Worm (Caenorhabditis elegans) whole organism, late embryonic: ENCODE measurements around the gene srx-113.

Experiments
- C08G9.2 ChIP-seq: sonication (generic microtip); optimal IDR thresholded peaks from 2 replicates; lab custom pipeline; 2016; ENCODE audit warnings: mild to moderate bottlenecking, missing genetic modification characterization, moderate library complexity, missing compliant biosample characterization
- C38D4.7 ChIP-seq: fragments of 200-800 bp; sonication (Bioruptor generic); optimal IDR thresholded peaks from 2 replicates; lab custom pipeline; 2018; ENCODE audit warnings: mild to moderate bottlenecking, missing genetic modification characterization, moderate library complexity, missing compliant biosample characterization
- F13H6.1 ChIP-seq: sonication (generic microtip); optimal IDR thresholded peaks from 2 replicates; lab custom pipeline; 2016; ENCODE audit warnings: missing genetic modification characterization, missing compliant biosample characterization
- K02D7.2 ChIP-seq: sonication (generic microtip); optimal IDR thresholded peaks from 2 replicates; lab custom pipeline; 2017; ENCODE audit warnings: mild to moderate bottlenecking, missing genetic modification characterization, missing compliant biosample characterization
- T23F11.4 ChIP-seq: fragments of 200-800 bp; sonication (Bioruptor generic); optimal IDR thresholded peaks from 2 replicates; lab custom pipeline; 2018; ENCODE audit warnings: mild to moderate bottlenecking, missing genetic modification characterization, missing compliant biosample characterization
- Y22D7AL.16 ChIP-seq: sonication (generic microtip); optimal IDR thresholded peaks from 2 replicates; lab custom pipeline; 2016; ENCODE audit warnings: missing genetic modification characterization, missing compliant biosample characterization
- ama-1 ChIP-seq: fragments of 150-350 bp; optimal IDR thresholded peaks from 2 replicates; lab custom pipeline; 2014
- ceh-14 ChIP-seq: sonication (generic microtip); optimal IDR thresholded peaks from 2 replicates; lab custom pipeline; 2016; ENCODE audit warnings: missing genotype, missing genetic modification characterization, missing compliant biosample characterization
- ceh-18 ChIP-seq: sonication (generic microtip); optimal IDR thresholded peaks from 2 replicates; lab custom pipeline; 2016; ENCODE audit warnings: missing genetic modification characterization, missing compliant biosample characterization
- ceh-19 ChIP-seq: fragments of 200-800 bp; sonication (Bioruptor generic); optimal IDR thresholded peaks from 2 replicates; lab custom pipeline; 2018; ENCODE audit warnings: mild to moderate bottlenecking, missing genetic modification characterization, missing compliant biosample characterization
- ceh-2 ChIP-seq: sonication (generic microtip); optimal IDR thresholded peaks from 2 replicates; lab custom pipeline; 2016; ENCODE audit warnings: missing genotype, missing genetic modification characterization, missing compliant biosample characterization
- ceh-22 ChIP-seq: sonication (generic microtip); optimal IDR thresholded peaks from 2 replicates; lab custom pipeline; 2017; ENCODE audit warnings: missing biosample characterization, missing genetic modification characterization
- ceh-31 ChIP-seq: sonication (generic microtip); optimal IDR thresholded peaks from 2 replicates; lab custom pipeline; 2016; ENCODE audit warnings: missing genetic modification characterization, missing compliant biosample characterization
- ceh-34 ChIP-seq: sonication (generic microtip); optimal IDR thresholded peaks from 2 replicates; lab custom pipeline; 2016; ENCODE audit warnings: mild to moderate bottlenecking, missing genetic modification characterization, missing compliant biosample characterization
- ceh-45 ChIP-seq: fragments of 200-800 bp; sonication (Bioruptor generic); IDR thresholded peaks from 2 replicates; pipeline ENCODE4 v1.3.6; 2022; ENCODE audit warnings: missing genetic modification reagents, missing genetic modification characterization, missing compliant biosample characterization
- ceh-6 ChIP-seq: fragments of 200-800 bp; sonication (Bioruptor generic); optimal IDR thresholded peaks from 2 replicates; lab custom pipeline; 2018; ENCODE audit warnings: mild to moderate bottlenecking, missing genetic modification characterization, missing compliant biosample characterization
- ceh-9 ChIP-seq: sonication (generic microtip); optimal IDR thresholded peaks from 2 replicates; lab custom pipeline; 2016; ENCODE audit warnings: mild to moderate bottlenecking, missing genetic modification characterization, inconsistent platforms, missing compliant biosample characterization
- che-1 ChIP-seq: sonication (generic microtip); optimal IDR thresholded peaks from 2 replicates; lab custom pipeline; 2016; ENCODE audit warnings: mild to moderate bottlenecking, missing genetic modification characterization, missing compliant biosample characterization
- elt-4 ChIP-seq: sonication (generic microtip); optimal IDR thresholded peaks from 2 replicates; lab custom pipeline; 2016; ENCODE audit warnings: missing genetic modification characterization, missing compliant biosample characterization
- ets-4 ChIP-seq: sonication (generic microtip); optimal IDR thresholded peaks from 2 replicates; lab custom pipeline; 2016; ENCODE audit warnings: missing genetic modification characterization, missing compliant biosample characterization
- eyg-1 ChIP-seq: sonication (generic microtip); optimal IDR thresholded peaks from 2 replicates; lab custom pipeline; 2016; ENCODE audit warnings: missing genotype, missing genetic modification characterization, missing compliant biosample characterization
- fkh-10 ChIP-seq: fragments of 150-350 bp; optimal IDR thresholded peaks from 2 replicates; lab custom pipeline; 2014; ENCODE audit warnings: missing biosample characterization, missing genetic modification reagents, missing genetic modification characterization
- fkh-6 ChIP-seq: sonication (generic microtip); optimal IDR thresholded peaks from 2 replicates; lab custom pipeline; 2016; ENCODE audit warnings: missing genetic modification characterization, missing compliant biosample characterization
- gmeb-2 ChIP-seq: sonication (generic microtip); optimal IDR thresholded peaks from 2 replicates; lab custom pipeline; 2016; ENCODE audit warnings: missing genetic modification characterization, inconsistent platforms, missing compliant biosample characterization
- hlh-13 ChIP-seq: fragments of 200-800 bp; sonication (Bioruptor generic); optimal IDR thresholded peaks from 2 replicates; lab custom pipeline; 2018; ENCODE audit warnings: mild to moderate bottlenecking, missing genetic modification characterization, missing compliant biosample characterization
- hlh-30 ChIP-seq: sonication (generic microtip); optimal IDR thresholded peaks from 2 replicates; lab custom pipeline; 2017; ENCODE audit warnings: antibody characterized with exemption, missing genetic modification characterization, missing compliant biosample characterization; ENCODE audit not compliant: insufficient read depth
- hlh-6 ChIP-seq: sonication (generic microtip); optimal IDR thresholded peaks from 2 replicates; lab custom pipeline; 2016; ENCODE audit warnings: missing genotype, missing genetic modification characterization, missing compliant biosample characterization
- hlh-8 ChIP-seq: sonication (generic microtip); optimal IDR thresholded peaks from 2 replicates; lab custom pipeline; 2016; ENCODE audit warnings: missing genotype, missing genetic modification characterization, missing compliant biosample characterization
- mec-3 ChIP-seq: sonication (generic microtip); optimal IDR thresholded peaks from 2 replicates; lab custom pipeline; 2016; ENCODE audit warnings: borderline replicate concordance, missing genetic modification characterization, missing compliant biosample characterization
- nfya-1 ChIP-seq: sonication (generic microtip); optimal IDR thresholded peaks from 2 replicates; lab custom pipeline; 2017; ENCODE audit warnings: missing genetic modification characterization, mild to moderate bottlenecking, missing compliant biosample characterization, antibody characterized with exemption, moderate library complexity
- nhr-11 ChIP-seq: fragments of 150-350 bp; optimal IDR thresholded peaks from 2 replicates; lab custom pipeline; 2014; ENCODE audit warnings: missing biosample characterization, missing genetic modification characterization
- odd-2 ChIP-seq: sonication (generic microtip); optimal IDR thresholded peaks from 2 replicates; lab custom pipeline; 2017; ENCODE audit warnings: antibody characterized with exemption, mild to moderate bottlenecking, missing genetic modification characterization, missing compliant biosample characterization
- pax-1 ChIP-seq: fragments of 150-350 bp; optimal IDR thresholded peaks from 2 replicates; lab custom pipeline; 2014; ENCODE audit warnings: missing biosample characterization, missing genetic modification characterization
- pha-2 ChIP-seq: sonication (generic microtip); optimal IDR thresholded peaks from 2 replicates; lab custom pipeline; 2017; ENCODE audit warnings: mild to moderate bottlenecking, missing genetic modification characterization, missing compliant biosample characterization
- pha-4 ChIP-seq: fragments of 150-350 bp; optimal IDR thresholded peaks from 2 replicates; lab custom pipeline; 2018; ENCODE audit warnings: missing biosample characterization, missing genetic modification reagents, missing genetic modification characterization
- pros-1 ChIP-seq: fragments of 150-350 bp; optimal IDR thresholded peaks from 2 replicates; lab custom pipeline; 2014; ENCODE audit warnings: missing biosample characterization, missing genetic modification reagents, missing genetic modification characterization
- rnt-1 ChIP-seq: sonication (generic microtip); optimal IDR thresholded peaks from 2 replicates; lab custom pipeline; 2016; ENCODE audit warnings: missing genetic modification characterization, missing compliant biosample characterization
- sdc-2 ChIP-seq: sonication (generic microtip); optimal IDR thresholded peaks from 2 replicates; lab custom pipeline; 2016; ENCODE audit warnings: missing genotype, missing genetic modification characterization, missing compliant biosample characterization
- tbx-2 ChIP-seq: sonication (generic microtip); optimal IDR thresholded peaks from 2 replicates; lab custom pipeline; 2016; ENCODE audit warnings: missing genetic modification characterization, missing compliant biosample characterization
- tbx-7 ChIP-seq: sonication (generic microtip); optimal IDR thresholded peaks from 2 replicates; lab custom pipeline; 2016; ENCODE audit warnings: missing genotype, missing genetic modification characterization, missing compliant biosample characterization
- ttx-3 ChIP-seq: sonication (generic microtip); optimal IDR thresholded peaks from 2 replicates; lab custom pipeline; 2016; ENCODE audit warnings: missing genetic modification reagents, missing genetic modification characterization, missing compliant biosample characterization
- unc-3 ChIP-seq, 2 experiments: fragments of 200-800 bp in 1 of 2; sonication (Bioruptor generic) in 1 of 2; sonication (generic microtip) in 1 of 2; conservative IDR thresholded peaks in 1 of 2; optimal IDR thresholded peaks in 1 of 2; 2 replicates each; pipeline versions ENCODE4 v1.3.6 to Lab custom; 2016 to 2022; ENCODE audit warnings: missing compliant biosample characterization in 2 of 2, missing genetic modification characterization in 2 of 2, missing genetic modification reagents in 1 of 2
- unc-42 ChIP-seq: sonication (generic microtip); optimal IDR thresholded peaks from 2 replicates; lab custom pipeline; 2016; ENCODE audit warnings: missing genotype, missing genetic modification characterization, missing compliant biosample characterization
- unc-55 ChIP-seq: sonication (generic microtip); optimal IDR thresholded peaks from 2 replicates; lab custom pipeline; 2017; ENCODE audit warnings: missing biosample characterization, missing genetic modification reagents, missing genetic modification characterization
- zip-5 ChIP-seq: sonication (generic microtip); optimal IDR thresholded peaks from 2 replicates; lab custom pipeline; 2016; ENCODE audit warnings: missing genetic modification characterization, missing compliant biosample characterization
- ztf-16 ChIP-seq: sonication (generic microtip); optimal IDR thresholded peaks from 2 replicates; lab custom pipeline; 2017; ENCODE audit warnings: missing genetic modification characterization, missing compliant biosample characterization

The srx-113 gene

DNA sequence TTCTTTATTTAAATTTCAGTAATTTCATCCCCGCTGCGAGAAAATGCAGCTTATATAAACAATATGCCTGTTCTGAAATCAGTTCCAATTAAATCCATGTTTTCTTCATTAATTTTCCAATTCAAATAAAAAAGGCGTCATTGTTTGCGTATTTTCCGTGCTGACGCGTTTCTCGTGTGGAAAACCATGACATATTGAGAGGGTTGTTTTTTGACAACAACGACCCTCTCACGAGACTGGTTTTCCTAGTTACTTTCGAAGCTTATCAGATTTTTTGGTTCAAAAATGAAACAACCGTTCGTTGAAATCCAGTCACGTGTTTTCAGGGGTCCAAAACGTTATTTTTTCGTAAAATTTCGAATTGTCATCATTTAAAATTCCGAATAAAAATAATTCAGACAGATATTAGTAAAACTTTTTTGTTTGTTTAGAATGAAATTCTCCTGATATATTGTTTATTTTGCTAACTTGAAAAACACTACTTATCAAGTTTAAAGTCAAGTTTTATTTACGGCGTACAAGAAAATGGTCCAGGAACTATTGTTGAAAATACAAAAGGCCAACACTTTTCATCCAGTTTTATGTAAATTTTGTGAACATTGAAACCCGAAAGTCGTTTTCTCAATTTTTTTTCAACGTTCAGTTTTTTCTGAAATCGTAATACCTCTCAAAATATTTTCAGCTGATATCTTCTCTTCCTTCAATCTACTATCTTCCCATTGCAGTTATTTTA, 32.3 kb downstream of the srx-113 start, which contains the start of gene C14C10.5:
Gene C14C10.5 (plus strand): TSS at position 683 of the 733 bp plus-strand sequence.
- TF ChIP-seq C08G9.2 (tag; lab: Kevin White, UChicago) (no peak), pax-1 (tag; lab: Kevin White, UChicago) (no peak), ceh-6 (no peak), ttx-3 (tag; lab: Kevin White, UChicago) (no peak), ceh-45 (GFP tag; lab: Robert Waterston, UW) (no peak), F13H6.1 (tag; lab: Kevin White, UChicago) (no peak), hlh-8 (no peak), unc-55 (no peak)

DNA sequence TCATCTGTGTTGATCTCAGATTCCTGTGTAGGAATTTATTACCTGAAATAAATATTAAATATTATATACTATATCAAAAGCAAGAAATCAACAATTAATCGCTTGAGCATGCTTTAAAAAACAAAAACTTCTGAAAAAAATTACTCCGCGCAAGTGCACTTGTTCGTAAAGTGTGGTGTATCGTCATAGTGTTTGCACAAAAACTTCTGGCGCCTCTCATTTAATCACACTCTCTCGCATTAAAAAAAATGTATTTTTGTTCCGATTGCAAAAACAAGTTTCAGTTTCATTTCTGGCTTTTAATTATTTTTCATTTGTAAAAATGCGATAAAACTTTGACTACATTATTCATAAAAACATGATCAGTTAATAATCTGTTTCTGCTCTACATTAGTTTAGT, 32.8 kb downstream of the srx-113 start, which contains the start of the genes C14C10.10 and ril-2:
Gene C14C10.10 (minus strand): TSS at position 19 of the 400 bp plus-strand sequence.
Gene ril-2 (minus strand): TSS at position 48 of the 400 bp plus-strand sequence.
- no peak for TF ChIP-seq ceh-2 (tag; lab: Kevin White, UChicago)

DNA sequence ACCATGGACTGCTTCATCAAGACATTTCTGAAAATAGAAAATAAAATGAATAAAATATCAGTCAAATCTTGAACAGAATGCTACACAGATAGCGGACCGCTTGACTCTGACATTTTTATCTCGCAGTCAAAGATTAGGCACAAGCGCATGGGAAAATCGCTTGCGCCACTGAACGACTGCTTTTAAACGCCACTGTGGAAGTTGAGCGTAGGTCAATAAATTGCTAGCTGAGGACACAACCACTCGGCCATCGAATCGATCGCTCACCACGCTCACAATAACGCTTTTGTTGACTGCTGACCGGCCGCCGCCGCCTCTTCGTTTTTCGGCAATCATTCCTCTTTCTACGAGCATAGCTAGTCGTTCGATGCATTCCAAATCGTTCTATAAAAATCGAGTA, 35.2 kb downstream of the srx-113 start:
- peak; percentile 54 for TF ChIP-seq ceh-19
- TF ChIP-seq pha-4 (tag; lab: Kevin White, UChicago) = no peak
- TF ChIP-seq eyg-1 (tag; lab: Kevin White, UChicago) = peak; percentile 60
- no peak for TF ChIP-seq fkh-10 (GFP tag; lab: Kevin White, UChicago)
- no peak for TF ChIP-seq T23F11.4 (GFP tag; lab: Kevin White, UChicago)
- peak; percentile 49 for TF ChIP-seq nfya-1 (tag; lab: Kevin White, UChicago)
- no peak for TF ChIP-seq unc-55
- TF ChIP-seq tbx-2 = peak; percentile 55
- TF ChIP-seq odd-2 = peak; percentile 37
- no peak for TF ChIP-seq ceh-22 (tag; lab: Kevin White, UChicago)
- peak; percentile 56 for TF ChIP-seq ceh-18 (tag; lab: Kevin White, UChicago)
- no peak for TF ChIP-seq ceh-9 (tag; lab: Kevin White, UChicago)
- TF ChIP-seq rnt-1 = peak; percentile 64
- TF ChIP-seq Y22D7AL.16 = peak; percentile 40
- no peak for TF ChIP-seq unc-42 (tag; lab: Kevin White, UChicago)
- TF ChIP-seq hlh-13 (GFP tag; lab: Kevin White, UChicago) = peak; percentile 58
- peak; percentile 48 for TF ChIP-seq pros-1 (tag; lab: Kevin White, UChicago)
- no peak for TF ChIP-seq pax-1 (tag; lab: Kevin White, UChicago)
- TF ChIP-seq ama-1 (lab: Kevin White, UChicago) = no peak
- peak; percentile 54 for TF ChIP-seq ceh-31 (tag; lab: Kevin White, UChicago)
- TF ChIP-seq mec-3 (tag; lab: Kevin White, UChicago) = no peak
- TF ChIP-seq C38D4.7 (GFP tag; lab: Kevin White, UChicago) = peak; percentile 35
- TF ChIP-seq elt-4 (tag; lab: Kevin White, UChicago) = no peak
- peak; percentile 66 for TF ChIP-seq che-1 (tag; lab: Kevin White, UChicago)
- peak; percentile 68 for TF ChIP-seq ceh-14 (tag; lab: Kevin White, UChicago)
- TF ChIP-seq ets-4 (tag; lab: Kevin White, UChicago) = no peak
- peak; percentile 82 for TF ChIP-seq hlh-6 (tag; lab: Kevin White, UChicago)
- peak; percentile 38; the same call in 1 of the 2 replicates for TF ChIP-seq unc-3 (GFP tag; conservative IDR thresholded peaks at IDR 0.05; lab: Robert Waterston, UW)
- peak; percentile 2 for TF ChIP-seq unc-3 (tag; optimal IDR thresholded peaks at IDR 0.05; lab: Kevin White, UChicago)
- TF ChIP-seq ztf-16 (tag; lab: Kevin White, UChicago) = peak; percentile 65
- TF ChIP-seq C08G9.2 (tag; lab: Kevin White, UChicago) = peak; percentile 67
- TF ChIP-seq nhr-11 = no peak
- TF ChIP-seq zip-5 (tag; lab: Kevin White, UChicago) = peak; percentile 48
- TF ChIP-seq ceh-2 (tag; lab: Kevin White, UChicago) = peak; percentile 72
- TF ChIP-seq tbx-7 = peak; percentile 38
- no peak for TF ChIP-seq hlh-30
- peak; percentile 29 for TF ChIP-seq F13H6.1 (tag; lab: Kevin White, UChicago)
- peak; percentile 72 for TF ChIP-seq pha-2
- no peak for TF ChIP-seq ttx-3 (tag; lab: Kevin White, UChicago)
- TF ChIP-seq ceh-34 (tag; lab: Kevin White, UChicago) = peak; percentile 78
- peak; percentile 28 for TF ChIP-seq sdc-2
- TF ChIP-seq K02D7.2 (tag; lab: Kevin White, UChicago) = peak; percentile 40
- TF ChIP-seq gmeb-2 (tag; lab: Kevin White, UChicago) = peak; percentile 64
- peak; percentile 53 for TF ChIP-seq fkh-6 (tag; lab: Kevin White, UChicago)
